Worm (Caenorhabditis elegans): Measurements from ENCODE around the gene mom-1.

Gene mom-1

DNA sequence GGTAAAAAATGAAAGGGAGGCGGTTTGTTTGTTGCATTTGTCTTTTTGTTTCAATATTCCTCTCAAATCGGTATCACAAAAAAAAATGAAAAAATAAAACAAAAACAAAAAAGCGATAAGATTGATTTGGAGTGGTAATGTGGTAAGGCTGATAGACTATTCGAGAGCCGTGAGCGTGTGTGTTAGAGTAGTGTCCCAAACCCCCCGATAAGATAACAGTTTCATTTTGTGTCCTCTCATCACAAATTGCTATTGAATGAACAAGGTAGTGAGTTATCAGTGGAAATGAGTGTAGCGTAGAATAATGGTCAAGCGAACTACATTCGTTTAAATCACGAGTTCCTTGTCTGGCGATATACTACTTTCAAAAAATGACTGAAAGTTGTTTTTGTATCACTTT, 45.5 kb downstream of the mom-1 start (continued):
- no peak for TF ChIP-seq F10B5.3 (tag; optimal IDR thresholded peaks at IDR 0.05)
- TF ChIP-seq lsy-2 (tag; optimal IDR thresholded peaks at IDR 0.05) = no peak
- peak; percentile 85 for TF ChIP-seq php-3 (GFP tag; IDR thresholded peaks at IDR 0.05)
- TF ChIP-seq F37D6.2 (tag; optimal IDR thresholded peaks at IDR 0.05) = no peak
- TF ChIP-seq Y105C5A.15 (GFP tag; IDR thresholded peaks at IDR 0.05) = no peak

DNA sequence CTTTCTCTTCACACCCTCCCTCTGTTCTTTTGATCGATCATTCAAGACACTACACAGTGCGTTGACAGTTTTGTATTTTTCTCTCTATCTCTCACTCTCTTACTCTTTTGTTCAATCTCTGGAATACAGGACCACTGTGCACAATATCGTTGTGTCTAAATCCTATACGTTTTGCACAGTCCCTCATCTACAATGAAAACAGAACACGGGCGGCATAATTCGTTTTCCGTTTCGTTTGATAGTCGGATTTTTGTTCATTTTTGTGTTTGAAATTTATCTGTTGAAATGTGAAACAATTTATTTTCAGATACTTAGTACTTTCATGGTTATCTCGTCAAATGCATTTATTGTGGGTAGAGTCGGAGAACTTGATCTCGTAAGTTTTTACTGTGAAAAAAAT, 48.6 kb downstream of the mom-1 start, which contains the start of gene C03B1.7:
C03B1.7 (plus strand) TSS at position 301 of the 400 bp plus-strand sequence.
- no peak for TF ChIP-seq R02D3.7 (tag; optimal IDR thresholded peaks at IDR 0.05)
- no peak for TF ChIP-seq nhr-11 (tag; optimal IDR thresholded peaks at IDR 0.05)
- TF ChIP-seq arid-1 (GFP tag; conservative IDR thresholded peaks at IDR 0.05) = no peak
- no peak for TF ChIP-seq egl-27 (tag; optimal IDR thresholded peaks at IDR 0.05)
- no peak for TF ChIP-seq ZK337.2 (GFP tag; IDR thresholded peaks at IDR 0.05)
- TF ChIP-seq nhr-28 (tag; optimal IDR thresholded peaks at IDR 0.05) = no peak
- no peak for TF ChIP-seq mep-1 (tag; optimal IDR thresholded peaks at IDR 0.05)
- TF ChIP-seq lin-13 (GFP tag; optimal IDR thresholded peaks at IDR 0.05) = no peak
- TF ChIP-seq lin-15B (tag; optimal IDR thresholded peaks at IDR 0.05) = no peak

DNA sequence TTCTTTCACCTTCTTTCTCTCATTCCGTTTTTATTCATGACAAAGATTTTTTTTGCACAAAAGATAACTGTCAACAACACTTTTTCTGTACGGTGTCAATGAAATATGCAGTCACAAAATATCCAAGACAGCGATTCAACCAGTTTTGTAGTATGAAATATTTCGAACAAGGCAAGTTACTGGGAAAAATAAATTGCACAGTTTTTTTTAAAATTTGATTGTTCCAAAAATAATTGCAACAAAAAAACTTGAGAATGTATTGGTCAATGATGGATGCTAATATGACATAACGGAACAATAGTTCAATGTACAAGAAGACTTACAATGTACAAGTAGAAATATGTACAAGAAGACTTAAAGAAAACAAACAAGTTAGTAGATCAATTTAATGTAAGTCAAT, 52.9 kb downstream of the mom-1 start:
- TF ChIP-seq daf-12 (tag; optimal IDR thresholded peaks at IDR 0.05) (no peak), unc-62 (GFP tag; optimal IDR thresholded peaks at IDR 0.05 in 1 of 2) (peak in 1 of 2 experiments; percentile 90), unc-62 (tag; optimal IDR thresholded peaks at IDR 0.05) (no peak)

DNA sequence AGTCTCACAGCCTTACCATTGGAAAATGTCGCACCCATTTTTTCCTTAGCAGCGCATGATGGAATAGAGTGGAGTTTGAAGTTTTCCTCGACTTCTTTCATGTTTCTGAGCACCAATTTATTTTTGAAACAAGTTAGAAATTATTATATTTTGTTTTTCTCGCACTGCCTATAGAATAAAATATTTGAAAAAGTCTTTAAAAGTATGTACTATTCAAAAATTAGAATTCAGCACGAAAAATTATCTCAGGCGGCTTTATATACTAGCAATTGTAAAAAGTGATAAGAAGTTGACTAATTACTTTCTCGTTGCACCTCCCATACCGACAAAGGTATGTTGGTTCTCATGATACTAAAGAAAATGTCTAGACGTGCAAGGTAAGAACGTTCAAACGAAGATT, 54.1 kb downstream of the mom-1 start, which contains the start of gene C03B1.9:
C03B1.9 (minus strand) TSS at position 101 of the 400 bp plus-strand sequence.
- TF ChIP-seq spr-3 (GFP tag; optimal IDR thresholded peaks at IDR 0.05) (no peak), F26F4.8 (GFP tag; conservative IDR thresholded peaks at IDR 0.05) (no peak), aha-1 (tag) (no peak), zfp-2 (tag; optimal IDR thresholded peaks at IDR 0.05) (no peak), D1046.2 (GFP tag; IDR thresholded peaks at IDR 0.05) (no peak), nhr-28 (tag; optimal IDR thresholded peaks at IDR 0.05) (no peak), vab-7 (GFP tag; IDR thresholded peaks at IDR 0.05) (no peak), php-3 (GFP tag; IDR thresholded peaks at IDR 0.05) (no peak), ces-1 (GFP tag; optimal IDR thresholded peaks at IDR 0.05) (no peak), ceh-32 (tag; optimal IDR thresholded peaks at IDR 0.05; ENCODE audit: poor library complexity) (no peak), aly-2 (tag; optimal IDR thresholded peaks at IDR 0.05) (no peak)

Measured in whole organism, L4 larva.